Worm (Caenorhabditis elegans) whole organism, early embryonic: ENCODE measurements around the gene Y47D7A.19.

ENCODE experiments used
- B0310.2 ChIP-seq: sonication (generic microtip); optimal IDR thresholded peaks from 2 replicates; lab custom pipeline; 2016; ENCODE audit warnings: mild to moderate bottlenecking, missing genetic modification characterization, missing compliant biosample characterization
- F13C5.2 ChIP-seq: sonication (generic microtip); optimal IDR thresholded peaks from 2 replicates; lab custom pipeline; 2017; ENCODE audit warnings: mild to moderate bottlenecking, missing genetic modification characterization, inconsistent platforms, missing compliant biosample characterization
- aly-1 ChIP-seq: sonication (generic microtip); optimal IDR thresholded peaks from 2 replicates; lab custom pipeline; 2016; ENCODE audit warnings: missing genetic modification characterization, missing compliant biosample characterization
- ama-1 ChIP-seq: fragments of 150-350 bp; optimal IDR thresholded peaks from 2 replicates; lab custom pipeline; 2014
- ceh-13 ChIP-seq: fragments of 200-800 bp; sonication (Bioruptor generic); optimal IDR thresholded peaks from 2 replicates; lab custom pipeline; 2018; ENCODE audit warnings: mild to moderate bottlenecking, missing genetic modification characterization, missing compliant biosample characterization
- ceh-36 ChIP-seq: sonication (generic microtip); optimal IDR thresholded peaks from 2 replicates; lab custom pipeline; 2016; ENCODE audit warnings: missing genetic modification characterization, inconsistent platforms, missing compliant biosample characterization
- ets-7 ChIP-seq: sonication (generic microtip); optimal IDR thresholded peaks from 2 replicates; lab custom pipeline; 2016; ENCODE audit warnings: missing genotype, missing genetic modification characterization, missing compliant biosample characterization
- flt-1 ChIP-seq: fragments of 200-800 bp; sonication (Bioruptor generic); IDR thresholded peaks from 2 replicates; pipeline ENCODE4 v1.3.6; 2022; ENCODE audit warnings: missing genetic modification characterization, missing compliant biosample characterization
- hmbx-1 ChIP-seq: sonication (generic microtip); optimal IDR thresholded peaks from 2 replicates; lab custom pipeline; 2016; ENCODE audit warnings: mild to moderate bottlenecking, missing genetic modification characterization, missing compliant biosample characterization
- hmg-4 ChIP-seq: fragments of 200-800 bp; sonication (Bioruptor generic); optimal IDR thresholded peaks from 2 replicates; lab custom pipeline; 2018; ENCODE audit warnings: mild to moderate bottlenecking, missing genetic modification characterization, missing compliant biosample characterization
- hnd-1 ChIP-seq: sonication (generic microtip); optimal IDR thresholded peaks from 2 replicates; lab custom pipeline; 2016; ENCODE audit warnings: missing genetic modification characterization, missing compliant biosample characterization
- scrt-1 ChIP-seq: fragments of 200-800 bp; sonication (Bioruptor generic); IDR thresholded peaks from 2 replicates; pipeline ENCODE4 v1.3.6; 2022; ENCODE audit warnings: missing genetic modification characterization, missing compliant biosample characterization
- tbx-37 ChIP-seq: fragments of 200-800 bp; sonication (Bioruptor generic); conservative IDR thresholded peaks from 2 replicates; pipeline ENCODE4 v1.3.6; 2022; ENCODE audit warnings: missing genetic modification reagents, missing genetic modification characterization, missing compliant biosample characterization
- tra-4 ChIP-seq: sonication (generic microtip); optimal IDR thresholded peaks from 2 replicates; lab custom pipeline; 2017; ENCODE audit warnings: missing genetic modification characterization, missing compliant biosample characterization

DNA sequence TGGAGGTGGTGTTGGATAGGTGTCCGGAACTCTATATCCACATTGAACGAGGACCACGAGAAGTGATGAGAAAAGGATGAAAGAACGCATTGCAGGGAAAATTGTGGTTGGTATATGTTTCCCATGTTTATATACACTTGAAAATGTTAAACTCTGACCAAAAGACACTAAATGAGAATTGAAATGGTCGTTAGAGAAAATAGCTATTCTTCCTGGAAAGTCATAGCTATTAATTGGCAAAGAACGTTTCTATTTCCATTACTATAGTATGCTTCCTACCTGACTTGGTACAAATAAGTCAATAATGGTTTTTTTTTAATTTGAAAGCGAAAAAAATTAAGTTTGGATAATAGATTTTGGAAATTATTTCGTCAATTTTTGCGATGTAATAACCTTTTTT lies 7.4 kb upstream of the Y47D7A.19 start, which contains the start of gene Y47D7A.18:
- TF ChIP-seq flt-1 (GFP tag; lab: Robert Waterston, UW) = no peak
- TF ChIP-seq tra-4 = no peak
- no peak for TF ChIP-seq aly-1
- TF ChIP-seq tbx-37 (GFP tag; lab: Robert Waterston, UW) = no peak
- no peak for TF ChIP-seq scrt-1 (GFP tag; lab: Robert Waterston, UW)
- no peak for TF ChIP-seq ama-1 (lab: Kevin White, UChicago)
- TF ChIP-seq ceh-13 = no peak
- TF ChIP-seq ceh-36 (tag; lab: Kevin White, UChicago) = no peak
- no peak for TF ChIP-seq hmg-4
- no peak for TF ChIP-seq B0310.2 (tag; lab: Kevin White, UChicago)
- TF ChIP-seq hmbx-1 (tag; lab: Kevin White, UChicago) = no peak
- no peak for TF ChIP-seq hnd-1 (tag; lab: Kevin White, UChicago)
- no peak for TF ChIP-seq F13C5.2 (tag; lab: Kevin White, UChicago)
- TF ChIP-seq ets-7 (tag; lab: Kevin White, UChicago) = no peak
